Worm (Caenorhabditis elegans) whole organism, L3 larva: ENCODE measurements around the gene str-7.
A peak's percentile ranks its signal among the peaks of the same experiment; 100 is the strongest.

Experiments
- ceh-16 ChIP-seq: sonication (generic microtip); optimal IDR thresholded peaks from 2 replicates; lab custom pipeline; 2017; ENCODE audit warnings: missing biosample characterization, missing genetic modification characterization
- nhr-12 ChIP-seq: fragments of 150-350 bp; optimal IDR thresholded peaks from 2 replicates; lab custom pipeline; 2014; ENCODE audit warnings: missing biosample characterization, missing genetic modification characterization
- pqm-1 ChIP-seq: fragments of 150-350 bp; optimal IDR thresholded peaks from 2 replicates; lab custom pipeline; 2017; ENCODE audit warnings: missing biosample characterization, missing genetic modification characterization, inconsistent platforms
- snpc-4 ChIP-seq: fragments of 150-350 bp; optimal IDR thresholded peaks from 2 replicates; lab custom pipeline; 2014; ENCODE audit warnings: missing biosample characterization, missing genetic modification characterization
- unc-62 ChIP-seq: fragments of 150-350 bp; sonication (generic microtip); optimal IDR thresholded peaks from 4 replicates; lab custom pipeline; 2014; ENCODE audit warnings: missing biosample characterization, missing genetic modification reagents, missing genetic modification characterization
- ztf-11 ChIP-seq: fragments of 150-350 bp; optimal IDR thresholded peaks from 2 replicates; lab custom pipeline; 2014; ENCODE audit warnings: missing biosample characterization, missing genetic modification characterization

ce11 chrV:16099441-16099840 is at the start of gene str-7:
- no peak for TF ChIP-seq snpc-4
- TF ChIP-seq ceh-16: no peak
- TF ChIP-seq ztf-11 (tag; lab: Kevin White, UChicago): no peak
- peak; percentile 2 for TF ChIP-seq pqm-1 (tag; lab: Kevin White, UChicago)
- TF ChIP-seq unc-62: no peak
- TF ChIP-seq nhr-12 (tag; lab: Kevin White, UChicago): no peak
